Worm (Caenorhabditis elegans) whole organism, L4 larva: ENCODE measurements around the gene col-104.

Experiments used
- D1046.2 ChIP-seq: fragments of 200-800 bp; sonication (Bioruptor generic); IDR thresholded peaks from 2 replicates; pipeline ENCODE4 v1.3.6; 2022; ENCODE audit warnings: missing genetic modification characterization, missing compliant biosample characterization
- F44E2.7 ChIP-seq: fragments of 200-800 bp; sonication (Bioruptor generic); IDR thresholded peaks from 2 replicates; pipeline ENCODE4 v2.1.2; 2022; ENCODE audit warnings: missing genetic modification characterization, missing compliant biosample characterization
- F49E8.2 ChIP-seq: sonication (generic microtip); optimal IDR thresholded peaks from 2 replicates; lab custom pipeline; 2016; ENCODE audit warnings: missing compliant biosample characterization, mild to moderate bottlenecking, missing genetic modification characterization, borderline replicate concordance
- T26A8.4 ChIP-seq: fragments of 200-800 bp; sonication (Bioruptor generic); IDR thresholded peaks from 2 replicates; pipeline ENCODE4 v1.3.6; 2022; ENCODE audit warnings: missing genetic modification characterization, missing compliant biosample characterization
- Y5F2A.4 ChIP-seq: fragments of 200-800 bp; sonication (Bioruptor generic); optimal IDR thresholded peaks from 2 replicates; lab custom pipeline; 2018; ENCODE audit warnings: mild to moderate bottlenecking, missing genetic modification characterization, missing compliant biosample characterization
- aha-1 ChIP-seq: fragments of 150-350 bp; peaks from one replicate; lab custom pipeline; 2014; ENCODE audit warnings: missing biosample characterization, missing genetic modification characterization
- ama-1 ChIP-seq: fragments of 150-350 bp; optimal IDR thresholded peaks from 2 replicates; lab custom pipeline; 2014; ENCODE audit warnings: inconsistent platforms, mixed read lengths
- attf-4 ChIP-seq: sonication (generic microtip); optimal IDR thresholded peaks from 3 replicates; lab custom pipeline; 2017; ENCODE audit warnings: missing biosample characterization, missing genetic modification characterization
- ceh-82 ChIP-seq: sonication (generic microtip); optimal IDR thresholded peaks from 2 replicates; lab custom pipeline; 2017; ENCODE audit warnings: missing biosample characterization, missing genetic modification characterization
- daf-12 ChIP-seq: fragments of 150-350 bp; optimal IDR thresholded peaks from 2 replicates; lab custom pipeline; 2014; ENCODE audit warnings: missing biosample characterization, missing genetic modification reagents, missing genetic modification characterization
- daf-19 ChIP-seq: fragments of 200-800 bp; sonication (Bioruptor generic); conservative IDR thresholded peaks from 2 replicates; pipeline ENCODE4 v1.3.6; 2022; ENCODE audit warnings: missing genetic modification characterization, missing compliant biosample characterization
- dpl-1 ChIP-seq: fragments of 150-350 bp; optimal IDR thresholded peaks from 2 replicates; lab custom pipeline; 2014; ENCODE audit warnings: missing biosample characterization, missing genetic modification reagents, missing genetic modification characterization
- duxl-1 ChIP-seq: sonication (generic microtip); optimal IDR thresholded peaks from 2 replicates; lab custom pipeline; 2016; ENCODE audit warnings: mild to moderate bottlenecking, missing genetic modification characterization, moderate library complexity, missing compliant biosample characterization; ENCODE audit not compliant: poor library complexity
- dve-1 ChIP-seq: sonication (generic microtip); optimal IDR thresholded peaks from 2 replicates; lab custom pipeline; 2017; ENCODE audit warnings: antibody characterized with exemption, mild to moderate bottlenecking, missing genetic modification characterization, missing compliant biosample characterization; ENCODE audit not compliant: insufficient read depth
- egl-27 ChIP-seq: sonication (generic microtip); optimal IDR thresholded peaks from 3 replicates; lab custom pipeline; 2017; ENCODE audit warnings: missing biosample characterization, missing genetic modification reagents, missing genetic modification characterization
- fkh-10 ChIP-seq: fragments of 150-350 bp; optimal IDR thresholded peaks from 2 replicates; lab custom pipeline; 2014; ENCODE audit warnings: missing biosample characterization, missing genetic modification reagents, missing genetic modification characterization
- gei-8 ChIP-seq: fragments of 200-800 bp; sonication (Bioruptor generic); optimal IDR thresholded peaks from 2 replicates; lab custom pipeline; 2018; ENCODE audit warnings: mild to moderate bottlenecking, missing genetic modification characterization, missing compliant biosample characterization
- hlh-30 ChIP-seq: sonication (generic microtip); optimal IDR thresholded peaks from 2 replicates; lab custom pipeline; 2017; ENCODE audit warnings: antibody characterized with exemption, mild to moderate bottlenecking, missing genetic modification characterization, missing compliant biosample characterization; ENCODE audit not compliant: insufficient read depth
- hmg-1.1 ChIP-seq: fragments of 200-800 bp; sonication (Bioruptor generic); IDR thresholded peaks from 2 replicates; pipeline ENCODE4 v1.3.6; 2022; ENCODE audit warnings: missing genetic modification reagents, missing genetic modification characterization, missing compliant biosample characterization
- lim-7 ChIP-seq: fragments of 200-800 bp; sonication (Bioruptor generic); IDR thresholded peaks from 2 replicates; pipeline ENCODE4 v1.3.6; 2022; ENCODE audit warnings: missing genetic modification characterization, missing compliant biosample characterization
- lin-15B ChIP-seq: fragments of 150-350 bp; sonication (generic microtip); optimal IDR thresholded peaks from 3 replicates; lab custom pipeline; 2014; ENCODE audit warnings: missing biosample characterization, missing genetic modification characterization
- lir-3 ChIP-seq: sonication (generic microtip); optimal IDR thresholded peaks from 2 replicates; lab custom pipeline; 2016; ENCODE audit warnings: mild to moderate bottlenecking, missing genetic modification characterization, missing compliant biosample characterization
- lsy-2 ChIP-seq, 2 experiments: fragments of 150-350 bp in 1 of 2; sonication (generic microtip) in 1 of 2; optimal IDR thresholded peaks; 2 replicates each; lab custom pipeline; 2014 to 2017; ENCODE audit warnings: missing biosample characterization in 2 of 2, missing genetic modification characterization in 2 of 2
- mdl-1 ChIP-seq, 2 experiments: fragments of 150-350 bp in 1 of 2; sonication (generic microtip) in 1 of 2; optimal IDR thresholded peaks; 2 replicates each; lab custom pipeline; 2014 to 2017; ENCODE audit warnings: missing biosample characterization in 2 of 2, missing genetic modification characterization in 2 of 2
- mes-2 ChIP-seq: sonication (generic microtip); optimal IDR thresholded peaks from 2 replicates; lab custom pipeline; 2016; ENCODE audit warnings: missing genotype, mild to moderate bottlenecking, missing genetic modification characterization, missing compliant biosample characterization; ENCODE audit not compliant: poor library complexity, severe bottlenecking
- mxl-2 ChIP-seq: fragments of 200-800 bp; sonication (Bioruptor generic); conservative IDR thresholded peaks from 2 replicates; pipeline ENCODE4 v1.3.6; 2022; ENCODE audit warnings: missing genetic modification reagents, missing genetic modification characterization, missing compliant biosample characterization
- mxl-3 ChIP-seq: fragments of 200-800 bp; sonication (Bioruptor generic); optimal IDR thresholded peaks from 2 replicates; lab custom pipeline; 2018; ENCODE audit warnings: mild to moderate bottlenecking, missing genetic modification characterization, missing compliant biosample characterization
- nhr-11 ChIP-seq: fragments of 150-350 bp; optimal IDR thresholded peaks from 2 replicates; lab custom pipeline; 2014; ENCODE audit warnings: missing biosample characterization, missing genetic modification characterization
- nhr-111 ChIP-seq: fragments of 200-800 bp; sonication (Bioruptor generic); optimal IDR thresholded peaks from 2 replicates; lab custom pipeline; 2018; ENCODE audit warnings: mild to moderate bottlenecking, missing genetic modification characterization, missing compliant biosample characterization
- nhr-237 ChIP-seq: sonication (generic microtip); optimal IDR thresholded peaks from 2 replicates; lab custom pipeline; 2017; ENCODE audit warnings: missing biosample characterization, missing genetic modification characterization
- nhr-25 ChIP-seq: sonication (generic microtip); optimal IDR thresholded peaks from 2 replicates; lab custom pipeline; 2017; ENCODE audit warnings: missing genetic modification characterization, mild to moderate bottlenecking, missing compliant biosample characterization, antibody characterized with exemption, moderate library complexity, borderline replicate concordance; ENCODE audit not compliant: insufficient read depth
- nhr-28 ChIP-seq: fragments of 150-350 bp; optimal IDR thresholded peaks from 2 replicates; lab custom pipeline; 2014; ENCODE audit warnings: missing biosample characterization, missing genetic modification characterization
- nhr-41 ChIP-seq: fragments of 200-800 bp; sonication (Bioruptor generic); IDR thresholded peaks from 2 replicates; pipeline ENCODE4 v1.3.6; 2022; ENCODE audit warnings: missing genetic modification reagents, missing genetic modification characterization, missing compliant biosample characterization
- nhr-48 ChIP-seq: sonication (generic microtip); optimal IDR thresholded peaks from 2 replicates; lab custom pipeline; 2016; ENCODE audit warnings: mild to moderate bottlenecking, missing genetic modification characterization, missing compliant biosample characterization
- nhr-6 ChIP-seq: fragments of 150-350 bp; optimal IDR thresholded peaks from 2 replicates; lab custom pipeline; 2014; ENCODE audit warnings: missing biosample characterization, missing genetic modification characterization
- nhr-76 ChIP-seq: fragments of 150-350 bp; optimal IDR thresholded peaks from 2 replicates; lab custom pipeline; 2014; ENCODE audit warnings: missing biosample characterization, missing genetic modification characterization
- saeg-2 ChIP-seq: fragments of 200-800 bp; sonication (Bioruptor generic); IDR thresholded peaks from 2 replicates; pipeline ENCODE4 v1.3.6; 2022; ENCODE audit warnings: missing genetic modification reagents, missing genetic modification characterization, missing compliant biosample characterization
- sdz-12 ChIP-seq: fragments of 200-800 bp; sonication (Bioruptor generic); optimal IDR thresholded peaks from 2 replicates; lab custom pipeline; 2018; ENCODE audit warnings: mild to moderate bottlenecking, missing genetic modification characterization, missing compliant biosample characterization
- skn-1 ChIP-seq: fragments of 150-350 bp; optimal IDR thresholded peaks from 2 replicates; lab custom pipeline; 2014; ENCODE audit warnings: missing biosample characterization, missing genetic modification characterization
- snpc-1.2 ChIP-seq: fragments of 200-800 bp; sonication (Bioruptor generic); IDR thresholded peaks from 2 replicates; pipeline ENCODE4 v1.3.6; 2022; ENCODE audit warnings: missing genetic modification reagents, missing genetic modification characterization, missing compliant biosample characterization
- tag-97 ChIP-seq: fragments of 200-800 bp; sonication (Bioruptor generic); IDR thresholded peaks from 2 replicates; pipeline ENCODE4 v1.3.6; 2022; ENCODE audit warnings: missing genetic modification characterization, missing compliant biosample characterization
- tra-1 ChIP-seq: fragments of 200-800 bp; sonication (Bioruptor generic); IDR thresholded peaks from 2 replicates; pipeline ENCODE4 v1.3.6; 2022; ENCODE audit warnings: missing genetic modification reagents, missing genetic modification characterization, missing compliant biosample characterization
- unc-39 ChIP-seq: sonication (generic microtip); optimal IDR thresholded peaks from 2 replicates; lab custom pipeline; 2017; ENCODE audit warnings: missing biosample characterization, missing genetic modification characterization
- unc-62 ChIP-seq, 3 experiments: fragments of 150-350 bp in 1 of 3; sonication (generic microtip); optimal IDR thresholded peaks in 2 of 3; peaks in 1 of 3; 1 replicate in 1 of 3; 2 replicates in 2 of 3; lab custom pipeline; 2014 to 2017; ENCODE audit warnings: missing biosample characterization in 3 of 3, missing genetic modification characterization in 3 of 3, missing genetic modification reagents in 3 of 3, missing genotype in 1 of 3
- vab-7 ChIP-seq: fragments of 200-800 bp; sonication (Bioruptor generic); IDR thresholded peaks from 2 replicates; pipeline ENCODE4 v1.3.6; 2022; ENCODE audit warnings: missing genetic modification reagents, missing genetic modification characterization, missing compliant biosample characterization
- zag-1 ChIP-seq: fragments of 150-350 bp; optimal IDR thresholded peaks from 2 replicates; lab custom pipeline; 2014; ENCODE audit warnings: missing biosample characterization, missing genetic modification characterization
- zfp-2 ChIP-seq: sonication (generic microtip); optimal IDR thresholded peaks from 2 replicates; lab custom pipeline; 2016; ENCODE audit warnings: mild to moderate bottlenecking, missing genetic modification characterization, missing compliant biosample characterization
- zip-11 ChIP-seq: fragments of 200-800 bp; sonication (Bioruptor generic); IDR thresholded peaks from 2 replicates; pipeline ENCODE4 v1.3.6; 2022; ENCODE audit warnings: missing genetic modification characterization, missing compliant biosample characterization
- ztf-11 ChIP-seq: fragments of 150-350 bp; optimal IDR thresholded peaks from 2 replicates; lab custom pipeline; 2014; ENCODE audit warnings: missing biosample characterization, missing genetic modification characterization
- ztf-7 ChIP-seq: fragments of 150-350 bp; optimal IDR thresholded peaks from 2 replicates; lab custom pipeline; 2014; ENCODE audit warnings: missing biosample characterization, missing genetic modification characterization

The col-104 gene

DNA sequence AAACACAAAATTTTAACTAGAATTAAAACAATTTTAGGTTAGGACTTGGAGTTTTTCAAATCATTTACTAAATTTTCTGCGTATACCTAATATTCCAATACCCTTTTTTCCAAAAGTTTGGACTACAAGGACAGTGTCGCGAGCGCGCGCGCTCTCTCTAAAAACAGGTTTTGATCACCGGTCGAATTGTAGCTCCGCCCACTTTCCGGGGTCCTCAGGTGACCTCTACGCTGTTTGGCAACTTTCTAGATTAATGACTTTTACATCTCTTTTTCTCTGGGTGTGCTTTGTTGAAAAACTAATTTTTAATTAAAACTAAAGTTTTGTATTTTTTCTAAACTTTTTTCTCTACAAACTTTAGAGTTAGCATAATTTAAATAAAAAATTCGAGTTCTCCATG lies 33.9 kb upstream of the col-104 start:
- TF ChIP-seq gei-8 (GFP tag; lab: Kevin White, UChicago) (no peak), mxl-2 (GFP tag; lab: Robert Waterston, UW) (no peak), mdl-1 (tag; optimal IDR thresholded peaks at IDR 0.05; lab: Kevin White, UChicago) (peak in 1 of 2 experiments; percentile 6), aha-1 (tag; lab: Kevin White, UChicago) (no peak), mxl-3 (no peak), sdz-12 (GFP tag; lab: Kevin White, UChicago) (no peak), tag-97 (no peak), dpl-1 (GFP tag; lab: Kevin White, UChicago) (no peak), unc-39 (tag; lab: Kevin White, UChicago) (no peak), dve-1 (tag; lab: Kevin White, UChicago) (no peak), snpc-1.2 (GFP tag; lab: Robert Waterston, UW) (no peak), Y5F2A.4 (no peak), egl-27 (tag; lab: Kevin White, UChicago) (no peak), F49E8.2 (tag; lab: Kevin White, UChicago) (no peak), hlh-30 (tag; lab: Kevin White, UChicago) (peak; percentile 47), tra-1 (GFP tag; lab: Robert Waterston, UW) (no peak), skn-1 (tag; lab: Kevin White, UChicago) (no peak), ztf-11 (tag; lab: Kevin White, UChicago) (no peak), zag-1 (tag; lab: Kevin White, UChicago) (no peak), saeg-2 (GFP tag; lab: Robert Waterston, UW) (no peak), mes-2 (no peak), nhr-41 (no peak), D1046.2 (GFP tag; lab: Robert Waterston, UW) (no peak), nhr-111 (GFP tag; lab: Kevin White, UChicago) (no peak), nhr-28 (tag; lab: Kevin White, UChicago) (peak; percentile 21)

DNA sequence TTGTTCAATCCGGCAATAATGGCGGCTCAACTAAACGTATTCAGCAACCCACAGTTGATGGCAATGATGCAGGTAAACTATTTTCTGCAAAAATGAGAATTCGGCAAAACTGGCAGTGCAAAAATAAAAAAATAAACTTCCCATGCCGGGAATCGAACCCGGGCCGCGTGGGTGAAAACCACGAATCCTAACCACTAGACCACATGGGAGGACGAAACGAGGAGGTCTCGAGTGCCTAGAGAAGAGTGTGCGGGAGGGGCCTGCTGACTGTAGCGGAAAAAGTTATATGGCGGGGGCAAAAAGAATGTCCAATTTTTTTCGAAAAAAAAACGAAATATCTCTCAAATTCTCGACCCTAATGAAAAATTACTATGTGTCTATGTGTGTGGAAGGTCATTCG lies 33.0 kb upstream of the col-104 start:
- TF ChIP-seq nhr-48 (tag; lab: Kevin White, UChicago) (no peak), ama-1 (lab: Kevin White, UChicago) (no peak), zag-1 (tag; lab: Kevin White, UChicago) (no peak), daf-19 (GFP tag; lab: Robert Waterston, UW) (no peak), lin-15B (tag; lab: Kevin White, UChicago) (no peak), nhr-237 (tag; lab: Kevin White, UChicago) (no peak), attf-4 (tag; lab: Kevin White, UChicago) (no peak), vab-7 (peak; percentile 83), lir-3 (tag; lab: Kevin White, UChicago) (no peak), dpl-1 (GFP tag; lab: Kevin White, UChicago) (no peak), Y5F2A.4 (peak; percentile 5), ztf-7 (tag; lab: Kevin White, UChicago) (no peak), fkh-10 (GFP tag; lab: Kevin White, UChicago) (no peak), zip-11 (peak; percentile 8; the same call in 1 of the 2 replicates), lim-7 (GFP tag; lab: Robert Waterston, UW) (peak; percentile 86), gei-8 (GFP tag; lab: Kevin White, UChicago) (no peak), F44E2.7 (GFP tag; lab: Robert Waterston, UW) (no peak), unc-39 (tag; lab: Kevin White, UChicago) (no peak), nhr-28 (tag; lab: Kevin White, UChicago) (peak; percentile 34), unc-62 (GFP tag; optimal IDR thresholded peaks at IDR 0.05 in 1 of 2; lab: Kevin White, UChicago) (no peak), unc-62 (tag; optimal IDR thresholded peaks at IDR 0.05; lab: Kevin White, UChicago) (no peak), nhr-11 (tag; lab: Kevin White, UChicago) (no peak), zfp-2 (tag; lab: Kevin White, UChicago) (no peak), T26A8.4 (GFP tag; lab: Robert Waterston, UW) (peak; percentile 19; the same call in 1 of the 2 replicates), nhr-25 (no peak), duxl-1 (tag; lab: Kevin White, UChicago) (peak; percentile 54), nhr-76 (no peak), hmg-1.1 (GFP tag; lab: Robert Waterston, UW) (peak; percentile 83), lsy-2 (tag; optimal IDR thresholded peaks at IDR 0.05; lab: Kevin White, UChicago) (peak in 1 of 2 experiments; percentile 29), daf-12 (tag; lab: Kevin White, UChicago) (no peak), nhr-6 (no peak), ceh-82 (no peak), tra-1 (GFP tag; lab: Robert Waterston, UW) (peak; percentile 79)
